Worm (Caenorhabditis elegans): Measurements from ENCODE around the gene W06G6.2.

DNA sequence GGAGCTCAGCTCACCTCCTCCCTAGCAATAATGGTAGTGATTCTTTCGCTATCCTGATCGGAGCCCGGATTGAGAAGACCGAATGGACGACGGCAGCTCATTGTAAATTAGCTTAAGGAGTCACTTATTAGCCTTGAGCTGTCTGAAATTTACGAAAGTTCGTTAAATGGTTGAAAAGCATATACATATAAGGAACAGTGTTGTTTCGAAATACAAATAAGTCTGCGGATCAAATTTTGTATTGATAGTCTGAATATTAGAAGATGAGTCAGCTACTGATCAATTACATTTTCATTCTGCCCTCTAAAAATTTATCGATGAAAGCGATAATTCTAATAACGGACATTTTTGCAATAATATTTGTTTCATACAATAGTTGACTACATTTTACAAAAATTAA is 37.6 kb downstream of the W06G6.2 start, which contains the start of gene F14F8.14:
- TF ChIP-seq ama-1 (optimal IDR thresholded peaks at IDR 0.05) (no peak), pes-1 (GFP tag; IDR thresholded peaks at IDR 0.05) (no peak), sea-1 (GFP tag; conservative IDR thresholded peaks at IDR 0.05) (no peak), tbx-37 (GFP tag; conservative IDR thresholded peaks at IDR 0.05) (no peak)

All from whole organism, early embryonic.